Fruit fly (Drosophila melanogaster) whole organism, embryonic: ENCODE measurements around the gene CG15642.

Experiments used
- Adf1 ChIP-seq: fragments of 200-800 bp; sonication (Bioruptor generic); IDR thresholded peaks from 2 replicates; pipeline ENCODE4 v1.3.6; 2022; ENCODE audit warnings: missing biosample characterization, missing genetic modification characterization
- Bgb ChIP-seq: fragments of 200-800 bp; sonication (Bioruptor generic); IDR thresholded peaks from 2 replicates; pipeline ENCODE4 v1.3.6; 2022; ENCODE audit warnings: missing biosample characterization, missing genetic modification characterization; ENCODE audit not compliant: partially characterized antibody
- CG10543 ChIP-seq: fragments of 200-800 bp; sonication (Bioruptor generic); optimal IDR thresholded peaks from 3 replicates; lab custom pipeline; 2017; ENCODE audit warnings: missing biosample characterization, mild to moderate bottlenecking, missing genetic modification characterization, moderate library complexity
- CG12299 ChIP-seq: fragments of 200-800 bp; sonication (Bioruptor generic); optimal IDR thresholded peaks from 2 replicates; lab custom pipeline; 2018; ENCODE audit warnings: missing biosample characterization, mild to moderate bottlenecking, missing genetic modification characterization
- CG13287 ChIP-seq: fragments of 200-800 bp; sonication (Bioruptor generic); IDR thresholded peaks from 2 replicates; pipeline ENCODE4 v1.3.6; 2022; ENCODE audit warnings: missing biosample characterization, missing genetic modification characterization; ENCODE audit not compliant: partially characterized antibody
- CG13894 ChIP-seq: fragments of 200-800 bp; sonication (Bioruptor generic); optimal IDR thresholded peaks from 3 replicates; lab custom pipeline; 2018; ENCODE audit warnings: missing biosample characterization, mild to moderate bottlenecking, missing genetic modification characterization, moderate library complexity
- CG14441 ChIP-seq: fragments of 200-800 bp; sonication (Bioruptor generic); IDR thresholded peaks from 2 replicates; pipeline ENCODE4 v1.3.6; 2022; ENCODE audit warnings: missing biosample characterization, missing genetic modification characterization
- CG15601 ChIP-seq: fragments of 200-800 bp; sonication (Bioruptor generic); optimal IDR thresholded peaks from 3 replicates; lab custom pipeline; 2019; ENCODE audit warnings: missing biosample characterization, mild to moderate bottlenecking, missing genetic modification characterization, moderate library complexity
- CG2678 ChIP-seq: fragments of 200-800 bp; sonication (Bioruptor generic); optimal IDR thresholded peaks from 3 replicates; lab custom pipeline; 2019; ENCODE audit warnings: missing biosample characterization, mild to moderate bottlenecking, missing genetic modification characterization, moderate library complexity
- CG31224 ChIP-seq: fragments of 200-800 bp; sonication (Bioruptor generic); IDR thresholded peaks from 2 replicates; pipeline ENCODE4 v1.3.6; 2022; ENCODE audit warnings: missing biosample characterization, missing genetic modification characterization
- CG3281 ChIP-seq: fragments of 200-800 bp; sonication (Bioruptor generic); optimal IDR thresholded peaks from 3 replicates; lab custom pipeline; 2017; ENCODE audit warnings: missing biosample characterization, mild to moderate bottlenecking, missing genetic modification characterization
- CG34422 ChIP-seq: fragments of 200-800 bp; sonication (Bioruptor generic); IDR thresholded peaks from 3 replicates; pipeline ENCODE4 v1.3.6; 2022; ENCODE audit warnings: missing biosample characterization, missing genetic modification characterization
- CG5245 ChIP-seq: fragments of 200-800 bp; sonication (Bioruptor generic); optimal IDR thresholded peaks from 3 replicates; lab custom pipeline; 2016; ENCODE audit warnings: missing biosample characterization, missing genetic modification characterization
- CG6813 ChIP-seq: fragments of 200-800 bp; sonication (Bioruptor generic); optimal IDR thresholded peaks from 2 replicates; lab custom pipeline; 2017; ENCODE audit warnings: missing biosample characterization, missing genetic modification characterization, mild to moderate bottlenecking, moderate library complexity, missing genetic modification reagents
- CG7839 ChIP-seq: fragments of 200-800 bp; sonication (Bioruptor generic); optimal IDR thresholded peaks from 3 replicates; lab custom pipeline; 2018; ENCODE audit warnings: missing biosample characterization, mild to moderate bottlenecking, missing genetic modification characterization, moderate library complexity
- CG7963 ChIP-seq: fragments of 200-800 bp; sonication (Bioruptor generic); IDR thresholded peaks from 3 replicates; pipeline ENCODE4 v1.3.6; 2022; ENCODE audit warnings: missing biosample characterization, missing genetic modification characterization; ENCODE audit not compliant: partially characterized antibody
- CG9932 ChIP-seq: fragments of 200-800 bp; sonication (Bioruptor generic); IDR thresholded peaks from 2 replicates; pipeline ENCODE4 v1.3.6; 2022; ENCODE audit warnings: missing biosample characterization, missing genetic modification characterization
- Doc3 ChIP-seq: fragments of 200-800 bp; sonication (Bioruptor generic); IDR thresholded peaks from 3 replicates; pipeline ENCODE4 v1.3.6; 2022; ENCODE audit warnings: missing biosample characterization, missing genetic modification characterization; ENCODE audit not compliant: partially characterized antibody
- Elba2 ChIP-seq: fragments of 200-800 bp; sonication (Bioruptor generic); optimal IDR thresholded peaks from 3 replicates; lab custom pipeline; 2016; ENCODE audit warnings: missing biosample characterization, missing genetic modification characterization
- Fer2 ChIP-seq: fragments of 200-800 bp; sonication (Bioruptor generic); optimal IDR thresholded peaks from 2 replicates; lab custom pipeline; 2018; ENCODE audit warnings: missing biosample characterization, mild to moderate bottlenecking, missing genetic modification characterization, moderate library complexity
- HLH4C ChIP-seq: fragments of 200-800 bp; sonication (Bioruptor generic); IDR thresholded peaks from 3 replicates; pipeline ENCODE4 v1.3.6; 2022; ENCODE audit warnings: missing biosample characterization, missing genetic modification characterization; ENCODE audit not compliant: partially characterized antibody
- Hsf ChIP-seq: fragments of 200-800 bp; sonication (Bioruptor generic); optimal IDR thresholded peaks from 3 replicates; lab custom pipeline; 2016; ENCODE audit warnings: missing biosample characterization, missing genetic modification characterization
- MBD-R2 ChIP-seq: fragments of 200-800 bp; sonication (Bioruptor generic); IDR thresholded peaks from 2 replicates; pipeline ENCODE4 v1.3.6; 2022; ENCODE audit warnings: missing biosample characterization, missing genetic modification characterization
- Med ChIP-seq: fragments of 200-800 bp; sonication (Bioruptor generic); peaks from one replicate; lab custom pipeline; 2016; ENCODE audit warnings: missing biosample characterization, missing genetic modification characterization, mild to moderate bottlenecking, inconsistent platforms, moderate library complexity
- NC2α ChIP-seq: fragments of 200-800 bp; sonication (Bioruptor generic); optimal IDR thresholded peaks from 2 replicates; lab custom pipeline; 2016; ENCODE audit warnings: missing biosample characterization, missing genetic modification characterization
- NK7.1 ChIP-seq: fragments of 200-800 bp; sonication (Bioruptor generic); optimal IDR thresholded peaks from 3 replicates; lab custom pipeline; 2016; ENCODE audit warnings: missing biosample characterization, missing genetic modification characterization
- Opbp ChIP-seq: fragments of 200-800 bp; sonication (Bioruptor generic); IDR thresholded peaks from 3 replicates; pipeline ENCODE4 v1.3.6; 2022; ENCODE audit warnings: missing biosample characterization, missing genetic modification characterization; ENCODE audit not compliant: partially characterized antibody
- Rfx ChIP-seq: fragments of 200-800 bp; sonication (Bioruptor generic); IDR thresholded peaks from 2 replicates; pipeline ENCODE4 v1.3.6; 2022; ENCODE audit warnings: missing biosample characterization, missing genetic modification characterization
- Sry-δ ChIP-seq: fragments of 200-800 bp; sonication (Bioruptor generic); optimal IDR thresholded peaks from 2 replicates; lab custom pipeline; 2016; ENCODE audit warnings: missing biosample characterization, missing genetic modification characterization
- Taf1 ChIP-seq: fragments of 200-800 bp; sonication (Bioruptor generic); IDR thresholded peaks from 2 replicates; pipeline ENCODE4 v1.3.6; 2022; ENCODE audit warnings: missing biosample characterization, missing genetic modification characterization
- Tbp ChIP-seq: fragments of >200 bp; optimal IDR thresholded peaks from 2 replicates; lab custom pipeline; 2018; ENCODE audit warnings: missing biosample characterization, missing genetic modification characterization
- ab ChIP-seq: fragments of 200-800 bp; sonication (Bioruptor generic); optimal IDR thresholded peaks from 2 replicates; lab custom pipeline; 2016; ENCODE audit warnings: missing biosample characterization, missing genetic modification characterization
- ap ChIP-seq: fragments of 200-800 bp; sonication (Bioruptor generic); IDR thresholded peaks from 2 replicates; pipeline ENCODE4 v1.3.6; 2022; ENCODE audit warnings: missing biosample characterization, missing genetic modification characterization
- ara ChIP-seq: fragments of 200-800 bp; sonication (Bioruptor generic); IDR thresholded peaks from 2 replicates; pipeline ENCODE4 v1.3.6; 2022; ENCODE audit warnings: missing biosample characterization, missing genetic modification characterization
- br ChIP-seq: fragments of >200 bp; optimal IDR thresholded peaks from 2 replicates; lab custom pipeline; 2017
- cad ChIP-seq: fragments of >200 bp; optimal IDR thresholded peaks from 2 replicates; lab custom pipeline; 2017; ENCODE audit warnings: missing biosample characterization, missing genetic modification characterization
- cas ChIP-seq: fragments of 200-800 bp; sonication (Bioruptor generic); IDR thresholded peaks from 2 replicates; pipeline ENCODE4 v1.3.6; 2022; ENCODE audit warnings: missing biosample characterization, missing genetic modification characterization
- chinmo ChIP-seq: fragments of 200-800 bp; sonication (Bioruptor generic); IDR thresholded peaks from 4 replicates; pipeline ENCODE4 v1.3.6; 2022; ENCODE audit warnings: missing biosample characterization, missing genetic modification characterization; ENCODE audit not compliant: partially characterized antibody
- ci ChIP-seq: fragments of 200-800 bp; sonication (Bioruptor generic); IDR thresholded peaks from 3 replicates; pipeline ENCODE4 v1.3.6; 2022; ENCODE audit warnings: missing biosample characterization, missing genetic modification characterization
- crp ChIP-seq, 2 experiments: fragments of 200-800 bp; sonication (Bioruptor generic); optimal IDR thresholded peaks; 2 replicates in 1 of 2; 3 replicates in 1 of 2; lab custom pipeline; 2017; ENCODE audit warnings: missing biosample characterization in 2 of 2, missing genetic modification characterization in 2 of 2, mild to moderate bottlenecking in 1 of 2, moderate library complexity in 1 of 2
- exex ChIP-seq: fragments of 200-800 bp; sonication (Bioruptor generic); optimal IDR thresholded peaks from 4 replicates; lab custom pipeline; 2018; ENCODE audit warnings: missing biosample characterization, mild to moderate bottlenecking, missing genetic modification characterization, moderate library complexity
- ftz-f1 ChIP-seq: fragments of 200-800 bp; sonication (Bioruptor generic); optimal IDR thresholded peaks from 2 replicates; lab custom pipeline; 2016; ENCODE audit warnings: missing biosample characterization, missing genetic modification characterization
- gcm2 ChIP-seq: fragments of 200-800 bp; sonication (Bioruptor generic); optimal IDR thresholded peaks from 2 replicates; lab custom pipeline; 2016; ENCODE audit warnings: missing biosample characterization, missing genetic modification characterization
- insv ChIP-seq, 2 experiments: fragments of 200-800 bp; sonication (Bioruptor generic); optimal IDR thresholded peaks; 3 replicates each; lab custom pipeline; 2016 to 2018; ENCODE audit warnings: missing biosample characterization in 2 of 2, missing genetic modification characterization in 2 of 2
- maf-S ChIP-seq: fragments of 200-800 bp; sonication (Bioruptor generic); optimal IDR thresholded peaks from 2 replicates; lab custom pipeline; 2016; ENCODE audit warnings: missing biosample characterization, missing genetic modification characterization
- p53 ChIP-seq: fragments of 200-800 bp; sonication (Bioruptor generic); optimal IDR thresholded peaks from 2 replicates; lab custom pipeline; 2016; ENCODE audit warnings: missing biosample characterization, missing genetic modification characterization
- prd ChIP-seq, 3 experiments: fragments of >200 bp in 2 of 3; fragments of 200-800 bp in 1 of 3; sonication (Bioruptor generic) in 1 of 3; optimal IDR thresholded peaks in 2 of 3; IDR thresholded peaks in 1 of 3; 2 replicates in 2 of 3; 3 replicates in 1 of 3; pipeline versions ENCODE4 v1.3.6 to Lab custom; 2017 to 2022; ENCODE audit warnings: missing biosample characterization in 1 of 3, missing genetic modification characterization in 1 of 3
- shn ChIP-seq: fragments of 200-800 bp; sonication (Bioruptor generic); optimal IDR thresholded peaks from 3 replicates; lab custom pipeline; 2016; ENCODE audit warnings: missing biosample characterization, missing genetic modification characterization
- tup ChIP-seq: fragments of 200-800 bp; sonication (Bioruptor generic); optimal IDR thresholded peaks from 2 replicates; lab custom pipeline; 2016; ENCODE audit warnings: missing biosample characterization, mild to moderate bottlenecking, missing genetic modification characterization, moderate library complexity
- unpg ChIP-seq: fragments of 200-800 bp; sonication (Bioruptor generic); optimal IDR thresholded peaks from 3 replicates; lab custom pipeline; 2018; ENCODE audit warnings: missing biosample characterization, mild to moderate bottlenecking, missing genetic modification characterization, moderate library complexity
- wdn ChIP-seq: fragments of 200-800 bp; sonication (Bioruptor generic); IDR thresholded peaks from 2 replicates; pipeline ENCODE4 v1.3.6; 2022; ENCODE audit warnings: missing biosample characterization, missing genetic modification characterization

Gene CG15642

DNA sequence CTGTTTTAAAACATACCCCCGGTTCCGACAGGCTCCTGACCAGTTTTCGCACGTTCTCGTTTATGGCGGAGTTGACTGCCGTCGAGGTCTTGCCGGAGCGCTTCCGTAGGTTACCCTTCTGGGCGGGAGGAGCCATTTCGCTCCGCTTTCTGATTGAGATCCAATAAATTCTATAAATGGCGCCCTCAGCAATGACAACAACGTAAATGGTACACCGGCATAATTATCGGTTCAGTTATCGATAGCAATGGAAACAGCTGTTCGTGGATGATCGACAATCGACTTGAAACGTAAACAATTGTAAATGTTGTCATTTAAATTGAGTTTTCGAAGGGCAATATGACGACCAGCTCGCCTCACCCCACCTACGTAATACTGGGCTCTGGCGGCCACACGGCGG is 4.3 kb upstream of the CG15642 start, which contains the start of the genes Grip128 and Alg14 (continued):
- no peak for TF ChIP-seq p53 (GFP tag; lab: Kevin White, UChicago)
- peak; percentile 74 for TF ChIP-seq MBD-R2
- no peak for TF ChIP-seq Fer2 (tag; lab: Kevin White, UChicago)
- TF ChIP-seq ftz-f1, result no peak
- no peak for TF ChIP-seq Taf1 (GFP tag; lab: Robert Waterston, UW)
- TF ChIP-seq shn (GFP tag; lab: Kevin White, UChicago), result no peak
- TF ChIP-seq prd (optimal IDR thresholded peaks at IDR 0.05; lab: Kevin White, UChicago), result no peak
- TF ChIP-seq prd (GFP tag; IDR thresholded peaks at IDR 0.05; lab: Robert Waterston, UW), result no peak
- no peak for TF ChIP-seq cas (GFP tag; lab: Robert Waterston, UW)
- no peak for TF ChIP-seq br (lab: Kevin White, UChicago)
- no peak for TF ChIP-seq CG15601
- no peak for TF ChIP-seq CG6813 (GFP tag; lab: Kevin White, UChicago)
- no peak for TF ChIP-seq cad (GFP tag; lab: Kevin White, UChicago)
- no peak for TF ChIP-seq NK7.1 (GFP tag; lab: Kevin White, UChicago)
- peak; percentile 66 for TF ChIP-seq HLH4C
- TF ChIP-seq CG5245 (GFP tag; lab: Kevin White, UChicago), result no peak
- TF ChIP-seq CG7963 (GFP tag; lab: Robert Waterston, UW), result 0 out of 3 replicates have a peak, but pooled peaks have one; percentile 17
- TF ChIP-seq CG13287 (GFP tag; lab: Robert Waterston, UW), result peak; percentile 68
- TF ChIP-seq CG7839, result no peak
- TF ChIP-seq gcm2, result no peak
- TF ChIP-seq insv (GFP tag; optimal IDR thresholded peaks at IDR 0.05; lab: Kevin White, UChicago), result no peak
- no peak for TF ChIP-seq Hsf (GFP tag; lab: Kevin White, UChicago)
- no peak for TF ChIP-seq CG10543
- TF ChIP-seq Med, result no peak
- no peak for TF ChIP-seq ara

DNA sequence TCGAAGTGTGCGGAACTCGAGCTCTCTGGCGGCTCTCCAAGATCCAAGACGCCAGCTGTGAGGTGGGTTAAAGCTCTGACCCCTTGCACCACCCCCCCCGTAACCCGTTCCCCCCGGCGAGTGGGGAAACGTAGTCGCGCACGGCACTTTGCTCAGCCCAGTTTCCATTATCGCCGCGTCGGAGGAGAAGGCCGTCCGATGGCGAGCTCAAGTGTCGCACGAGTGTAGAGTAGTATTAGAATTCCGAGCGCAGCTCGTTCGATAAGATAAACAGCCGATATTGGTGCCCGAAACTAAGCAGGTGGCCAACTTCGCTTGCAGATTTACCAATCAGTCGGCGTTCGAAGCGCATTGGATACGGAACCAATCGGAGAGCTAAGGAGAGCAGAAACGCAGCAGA is 2.1 kb downstream of the CG15642 start:
- TF ChIP-seq unpg (GFP tag; lab: Kevin White, UChicago), result no peak
- no peak for TF ChIP-seq tup (GFP tag; lab: Kevin White, UChicago)
- TF ChIP-seq ap (GFP tag; lab: Robert Waterston, UW), result no peak
- TF ChIP-seq ab, result no peak
- no peak for TF ChIP-seq maf-S
- 0 out of 2 replicates have a peak, but pooled peaks have one; percentile 4 for TF ChIP-seq Rfx (GFP tag; lab: Robert Waterston, UW)
- TF ChIP-seq Opbp (GFP tag; lab: Robert Waterston, UW), result no peak
- TF ChIP-seq Tbp (GFP tag; lab: Kevin White, UChicago), result no peak
- no peak for TF ChIP-seq CG2678 (tag; lab: Kevin White, UChicago)
- TF ChIP-seq CG14441 (GFP tag; lab: Robert Waterston, UW), result no peak
- TF ChIP-seq CG3281, result no peak
- TF ChIP-seq NC2α (GFP tag; lab: Kevin White, UChicago), result no peak
- TF ChIP-seq CG9932 (GFP tag; lab: Robert Waterston, UW), result no peak
- TF ChIP-seq ci, result 0 out of 3 replicates have a peak, but pooled peaks have one; percentile 34
- peak; percentile 60 for TF ChIP-seq Adf1 (GFP tag; lab: Robert Waterston, UW)
- TF ChIP-seq CG34422 (GFP tag; lab: Robert Waterston, UW), result 0 out of 3 replicates have a peak, but pooled peaks have one; percentile 26
- TF ChIP-seq wdn, result no peak
- peak; percentile 42 for TF ChIP-seq CG13894
- no peak for TF ChIP-seq CG31224 (GFP tag; lab: Robert Waterston, UW)
- peak; percentile 71 for TF ChIP-seq Med
- TF ChIP-seq chinmo (GFP tag; lab: Robert Waterston, UW), result peak; percentile 94
- TF ChIP-seq crp (GFP tag; optimal IDR thresholded peaks at IDR 0.05; lab: Kevin White, UChicago), result peak in 1 of 2 experiments; percentile 35
- TF ChIP-seq Sry-δ, result no peak
- no peak for TF ChIP-seq CG12299
- no peak for TF ChIP-seq Elba2
- peak; percentile 41; the same call in 1 of the 2 replicates for TF ChIP-seq Bgb
- 0 out of 3 replicates have a peak, but pooled peaks have one; percentile 19 for TF ChIP-seq Doc3 (GFP tag; lab: Robert Waterston, UW)
- peak; percentile 44 for TF ChIP-seq exex (tag; lab: Kevin White, UChicago)
